Worm (Caenorhabditis elegans) whole organism, mixed stage, embryonic: ENCODE results near the gene F49F1.5.

Source experiments
- ceh-39 ChIP-seq: fragments of 150-350 bp; optimal IDR thresholded peaks from 2 replicates; lab custom pipeline; 2014; ENCODE audit warnings: missing biosample characterization, missing genetic modification characterization
- ceh-83 ChIP-seq: fragments of 200-800 bp; sonication (Bioruptor generic); optimal IDR thresholded peaks from 2 replicates; lab custom pipeline; 2018; ENCODE audit warnings: mild to moderate bottlenecking, missing genetic modification characterization, missing compliant biosample characterization
- mep-1 ChIP-seq: fragments of 150-350 bp; optimal IDR thresholded peaks from 2 replicates; lab custom pipeline; 2017; ENCODE audit warnings: missing biosample characterization, missing genetic modification reagents, missing genetic modification characterization, inconsistent platforms
- mls-2 ChIP-seq: sonication (generic microtip); optimal IDR thresholded peaks from 2 replicates; lab custom pipeline; 2016; ENCODE audit warnings: mild to moderate bottlenecking, missing genetic modification characterization, moderate library complexity, missing compliant biosample characterization
- nhr-2 ChIP-seq: fragments of 150-350 bp; optimal IDR thresholded peaks from 2 replicates; lab custom pipeline; 2014; ENCODE audit warnings: missing biosample characterization, missing genetic modification characterization
- sptf-1 ChIP-seq: sonication (generic microtip); optimal IDR thresholded peaks from 2 replicates; lab custom pipeline; 2017; ENCODE audit warnings: mild to moderate bottlenecking, missing genetic modification characterization, moderate library complexity, missing compliant biosample characterization
- unc-39 ChIP-seq: fragments of 150-350 bp; optimal IDR thresholded peaks from 2 replicates; lab custom pipeline; 2014; ENCODE audit warnings: missing biosample characterization, missing genetic modification characterization
- unc-62 ChIP-seq: fragments of 150-350 bp; optimal IDR thresholded peaks from 2 replicates; lab custom pipeline; 2014; ENCODE audit warnings: missing biosample characterization, missing genetic modification reagents, missing genetic modification characterization

The F49F1.5 gene

ce11 chrIV:4070810-4071209 is 49.4 kb downstream of the F49F1.5 start:
- TF ChIP-seq ceh-39: peak; percentile 15
- TF ChIP-seq ceh-83 (GFP tag; lab: Kevin White, UChicago): peak; percentile 43
- no peak for TF ChIP-seq unc-62 (GFP tag; lab: Kevin White, UChicago)
- peak; percentile 5 for TF ChIP-seq nhr-2 (tag; lab: Kevin White, UChicago)
- TF ChIP-seq unc-39 (tag; lab: Kevin White, UChicago): no peak
- TF ChIP-seq sptf-1 (tag; lab: Kevin White, UChicago): peak; percentile 30
- peak; percentile 19 for TF ChIP-seq mls-2
- peak; percentile 12 for TF ChIP-seq mep-1
